Fruit fly (Drosophila melanogaster) whole organism, embryonic: ENCODE data around the gene PCID2.

Experiments used
- Antp ChIP-seq: fragments of 200-800 bp; sonication (Bioruptor generic); optimal IDR thresholded peaks from 3 replicates; lab custom pipeline; 2016; ENCODE audit warnings: missing biosample characterization, missing genetic modification characterization
- Blimp-1 ChIP-seq: fragments of 200-800 bp; sonication (Bioruptor generic); optimal IDR thresholded peaks from 3 replicates; lab custom pipeline; 2018; ENCODE audit warnings: missing biosample characterization, missing genetic modification characterization, mild to moderate bottlenecking, moderate library complexity, missing genetic modification reagents
- CG11504 ChIP-seq: fragments of 200-800 bp; sonication (Bioruptor generic); optimal IDR thresholded peaks from 3 replicates; lab custom pipeline; 2019; ENCODE audit warnings: missing biosample characterization, mild to moderate bottlenecking, missing genetic modification characterization, moderate library complexity
- CG8089 ChIP-seq: fragments of 200-800 bp; sonication (Bioruptor generic); optimal IDR thresholded peaks from 3 replicates; lab custom pipeline; 2016; ENCODE audit warnings: missing biosample characterization, missing genetic modification characterization
- Lpt ChIP-seq: fragments of >200 bp; optimal IDR thresholded peaks from 2 replicates; lab custom pipeline; 2018; ENCODE audit warnings: missing biosample characterization, missing genetic modification characterization
- lilli ChIP-seq: fragments of 200-800 bp; sonication (Bioruptor generic); optimal IDR thresholded peaks from 3 replicates; lab custom pipeline; 2016; ENCODE audit warnings: missing biosample characterization, missing genetic modification characterization

- TF ChIP-seq lilli (GFP tag; lab: Kevin White, UChicago) = no peak
- no peak for TF ChIP-seq Antp
- no peak for TF ChIP-seq CG11504 (tag; lab: Kevin White, UChicago)
- no peak for TF ChIP-seq CG8089 (GFP tag; lab: Kevin White, UChicago)
- TF ChIP-seq Lpt (GFP tag; lab: Kevin White, UChicago) = no peak
- no peak for TF ChIP-seq Blimp-1
Observed at dm6 chr3L:11591803-11592202, 34.4 kb upstream of the PCID2 start.
